Worm (Caenorhabditis elegans): ENCODE measurements around the gene W03F9.2.
A peak's percentile ranks its signal among the peaks of the same experiment; 100 is the strongest.

W03F9.2 gene

DNA sequence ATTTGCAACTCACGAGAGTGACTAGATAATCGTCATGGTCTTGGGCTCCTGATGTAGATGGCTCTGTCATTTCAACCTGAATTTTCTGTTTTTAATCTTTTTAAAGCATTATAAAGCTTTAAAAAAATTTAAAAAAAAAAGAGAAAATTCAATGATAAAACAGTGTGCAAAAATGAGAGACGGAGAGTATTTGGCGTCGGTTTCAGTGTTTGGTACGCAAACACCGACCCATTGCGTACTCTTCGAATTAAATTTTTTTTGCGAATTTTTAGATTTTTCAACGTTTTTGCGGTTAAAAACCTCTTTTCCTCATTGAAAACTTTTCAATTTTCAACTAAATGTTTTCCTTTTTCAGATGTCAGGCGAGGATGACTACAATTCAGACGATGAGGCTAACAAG, at the start of gene W03F9.2, which contains the start of gene sftb-2:
Gene W03F9.2 (minus strand): TSS at position 153 of the 400 bp plus-strand sequence.
Gene sftb-2 (plus strand): TSS at position 356 of the 400 bp plus-strand sequence.
- no peak for TF ChIP-seq him-1 (tag; optimal IDR thresholded peaks at IDR 0.05)
- no peak for TF ChIP-seq dao-5 (tag; optimal IDR thresholded peaks at IDR 0.05)
- peak; percentile 94 for TF ChIP-seq W03F9.2 (tag; optimal IDR thresholded peaks at IDR 0.05)

DNA sequence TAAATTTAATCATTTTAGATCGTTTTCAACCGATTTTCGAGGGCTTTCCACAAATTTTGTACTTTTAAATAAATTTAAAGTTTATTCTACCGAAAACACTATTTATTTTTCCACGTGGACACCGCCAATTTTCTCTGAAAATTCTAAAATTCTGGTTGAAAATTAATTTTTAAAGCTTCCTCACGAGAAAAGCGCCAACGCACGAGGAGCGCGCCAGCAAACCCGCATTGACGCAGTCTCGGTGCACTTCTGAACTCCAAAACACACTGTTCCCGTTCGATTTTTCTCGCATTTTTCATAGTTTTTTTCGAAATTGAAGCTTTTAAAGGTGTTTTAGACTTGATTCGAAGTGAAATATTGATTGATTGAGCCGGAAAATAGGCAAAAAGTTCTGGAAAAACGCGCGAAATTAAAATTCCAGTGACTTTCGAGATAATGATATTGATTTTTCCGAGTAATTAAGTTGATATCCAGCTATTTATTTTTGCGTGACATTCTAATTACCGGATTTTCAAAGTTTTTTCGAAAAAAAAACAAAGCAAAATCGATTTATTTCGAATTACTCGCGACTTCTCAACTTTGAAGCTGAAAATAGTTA, 49.1 kb upstream of the W03F9.2 start, which contains the start of gene cul-3:
Gene cul-3 (plus strand): TSS at position 548 of the 598 bp plus-strand sequence.
- TF ChIP-seq him-1 (tag; optimal IDR thresholded peaks at IDR 0.05) = no peak
- peak; percentile 8 for TF ChIP-seq W03F9.2 (tag; optimal IDR thresholded peaks at IDR 0.05)

DNA sequence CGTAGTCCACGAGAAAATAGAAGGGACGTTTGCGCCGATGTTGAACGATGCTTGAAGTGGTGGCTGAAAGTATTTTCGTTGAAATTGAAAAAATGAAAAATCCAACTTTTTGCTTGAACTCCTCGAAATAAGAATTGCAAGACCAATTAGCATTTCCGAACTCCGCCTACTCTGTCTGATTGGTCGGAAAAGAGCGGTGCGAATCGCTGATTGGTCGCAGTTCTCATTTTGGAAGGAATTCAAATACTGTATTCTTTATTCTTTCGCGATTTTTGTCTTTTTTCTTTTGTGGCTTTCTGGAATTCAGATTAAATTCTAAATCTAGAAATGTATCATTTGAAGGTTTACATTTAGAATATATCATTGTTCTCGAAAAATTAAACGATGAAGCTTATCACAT, 46.7 kb upstream of the W03F9.2 start:
- no peak for TF ChIP-seq W03F9.2 (tag; optimal IDR thresholded peaks at IDR 0.05)
- no peak for TF ChIP-seq him-1 (tag; optimal IDR thresholded peaks at IDR 0.05)
- no peak for TF ChIP-seq dao-5 (tag; optimal IDR thresholded peaks at IDR 0.05)

DNA sequence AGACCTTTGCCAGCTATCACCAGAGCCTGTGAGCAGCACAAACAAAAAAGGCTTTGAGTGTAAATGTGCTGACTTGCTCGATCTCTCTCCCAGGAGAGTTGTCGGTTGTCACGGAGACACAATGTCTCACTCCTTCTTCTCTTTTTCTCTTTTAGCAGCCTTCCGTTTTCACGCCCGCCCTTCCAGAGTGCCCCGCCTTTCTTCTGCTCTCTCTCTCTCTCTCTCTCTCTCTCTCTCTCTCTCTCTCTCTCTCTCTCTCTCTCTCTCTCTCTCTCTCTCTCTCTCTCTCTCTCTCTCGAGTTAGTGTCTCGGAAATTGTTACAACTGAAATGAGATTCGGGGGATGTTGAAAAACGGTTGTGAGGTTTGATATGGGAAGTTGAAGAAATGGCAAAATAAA, 45.6 kb upstream of the W03F9.2 start:
- no peak for TF ChIP-seq him-1 (tag; optimal IDR thresholded peaks at IDR 0.05)
- no peak for TF ChIP-seq W03F9.2 (tag; optimal IDR thresholded peaks at IDR 0.05)
- no peak for TF ChIP-seq dao-5 (tag; optimal IDR thresholded peaks at IDR 0.05)

DNA sequence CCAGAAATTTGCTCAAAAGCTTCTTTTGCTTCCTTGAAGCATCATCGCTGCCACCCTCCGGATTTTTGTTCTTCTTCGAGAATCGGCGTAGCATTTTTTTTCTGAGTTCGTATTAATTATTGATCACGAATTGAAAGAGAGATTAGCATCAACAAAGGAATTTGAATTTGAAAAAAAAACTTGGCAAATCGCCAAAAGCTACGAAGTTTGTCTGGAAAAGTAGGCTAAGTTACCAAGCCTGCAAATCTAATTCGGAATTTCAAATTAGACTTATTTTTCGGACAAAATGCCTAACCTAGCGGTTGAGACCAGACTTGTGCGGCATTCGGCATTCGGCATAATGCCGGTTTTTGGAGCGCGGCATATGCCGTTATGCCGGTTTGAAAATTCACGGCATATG, 44.3 kb upstream of the W03F9.2 start, which contains the start of gene cfap-36:
Gene cfap-36 (minus strand): TSS at position 101 of the 400 bp plus-strand sequence.
- TF ChIP-seq dao-5 (tag; optimal IDR thresholded peaks at IDR 0.05) = no peak
- no peak for TF ChIP-seq W03F9.2 (tag; optimal IDR thresholded peaks at IDR 0.05)
- no peak for TF ChIP-seq him-1 (tag; optimal IDR thresholded peaks at IDR 0.05)

DNA sequence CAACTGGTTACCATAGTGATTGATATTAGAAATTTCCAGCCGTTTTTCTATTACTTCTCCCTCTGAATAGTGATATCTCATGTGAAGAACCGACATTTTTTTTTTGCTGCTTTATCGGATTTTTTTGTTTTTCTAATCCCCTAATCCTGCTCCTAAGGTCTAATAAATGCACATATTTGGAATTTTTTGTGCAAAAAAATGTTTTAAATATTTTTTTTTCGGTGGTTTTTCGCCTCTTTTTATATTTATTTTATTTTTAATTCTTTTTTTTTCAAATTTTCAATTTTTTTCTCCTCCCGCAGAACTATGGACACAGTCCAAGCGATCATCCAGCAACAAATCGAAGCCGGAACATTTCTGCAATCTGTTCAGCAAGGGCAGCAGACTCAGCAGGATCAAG, 38.9 kb upstream of the W03F9.2 start, which contains the start of gene Y108G3AL.2:
Gene Y108G3AL.2 (plus strand): TSS at position 301 of the 400 bp plus-strand sequence.
- TF ChIP-seq dao-5 (tag; optimal IDR thresholded peaks at IDR 0.05) (no peak), him-1 (tag; optimal IDR thresholded peaks at IDR 0.05) (no peak), W03F9.2 (tag; optimal IDR thresholded peaks at IDR 0.05) (no peak)

DNA sequence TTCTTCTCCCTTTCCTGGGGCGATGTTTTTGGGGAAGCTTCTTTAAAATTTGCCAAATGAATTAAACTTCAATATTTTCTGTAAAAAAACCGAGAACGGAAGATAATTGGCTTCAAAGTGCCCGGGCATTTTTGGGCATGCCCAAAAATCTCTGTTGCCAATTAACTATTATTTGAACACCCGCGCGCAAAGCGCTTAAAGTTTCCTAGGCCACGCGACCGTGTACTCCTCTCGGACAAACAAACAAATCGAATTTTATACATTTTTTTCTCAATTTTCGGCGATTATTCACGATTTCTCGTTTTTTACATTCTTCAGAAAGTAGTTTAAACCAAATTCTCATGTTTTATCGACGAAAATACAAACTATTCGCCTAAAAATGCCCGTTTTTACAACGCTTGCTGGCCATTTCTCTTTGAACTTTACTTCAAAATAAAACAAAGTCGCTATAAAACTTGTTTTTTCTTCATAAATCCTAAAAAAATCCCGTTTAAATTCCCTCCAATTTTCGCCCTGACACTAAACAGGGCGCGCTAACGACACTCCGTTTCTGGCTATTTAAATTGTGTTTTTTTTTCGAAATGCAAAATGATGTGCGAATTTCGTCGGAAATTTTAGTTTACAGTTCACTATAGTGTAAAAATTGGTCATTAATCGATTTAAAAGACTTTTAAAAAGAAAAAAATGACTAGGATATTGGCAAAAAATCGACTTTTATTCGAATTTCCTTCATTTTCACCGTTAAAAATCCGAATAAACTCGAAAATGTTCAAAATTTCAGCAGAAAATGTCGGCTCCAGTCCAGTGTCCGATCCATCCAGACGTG, 28.4 kb upstream of the W03F9.2 start, which contains the start of gene ttb-1:
Gene ttb-1 (plus strand): TSS at position 776 of the 826 bp plus-strand sequence.
- no peak for TF ChIP-seq W03F9.2 (tag; optimal IDR thresholded peaks at IDR 0.05)
- TF ChIP-seq dao-5 (tag; optimal IDR thresholded peaks at IDR 0.05) = no peak
- TF ChIP-seq him-1 (tag; optimal IDR thresholded peaks at IDR 0.05) = no peak

DNA sequence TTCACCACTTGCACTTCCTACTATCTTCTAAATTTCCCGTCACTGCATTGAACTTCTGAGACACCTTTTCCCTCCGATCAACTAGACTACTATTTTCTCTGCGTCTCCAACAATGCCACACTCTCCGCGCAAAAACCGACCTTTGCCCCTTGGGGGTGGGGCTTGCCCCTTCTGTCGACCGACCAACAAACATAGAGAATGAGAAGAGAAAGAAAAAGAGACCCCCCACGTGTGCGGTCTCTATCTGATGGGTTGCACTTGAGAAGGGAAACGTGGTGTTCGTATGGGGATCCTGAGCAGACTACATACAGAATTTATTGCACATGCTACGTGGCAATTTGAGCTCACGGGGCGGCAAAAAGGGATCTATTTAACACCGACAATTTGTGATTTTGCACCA, 27.4 kb upstream of the W03F9.2 start:
- no peak for TF ChIP-seq dao-5 (tag; optimal IDR thresholded peaks at IDR 0.05)
- TF ChIP-seq W03F9.2 (tag; optimal IDR thresholded peaks at IDR 0.05) = no peak
- TF ChIP-seq him-1 (tag; optimal IDR thresholded peaks at IDR 0.05) = no peak

DNA sequence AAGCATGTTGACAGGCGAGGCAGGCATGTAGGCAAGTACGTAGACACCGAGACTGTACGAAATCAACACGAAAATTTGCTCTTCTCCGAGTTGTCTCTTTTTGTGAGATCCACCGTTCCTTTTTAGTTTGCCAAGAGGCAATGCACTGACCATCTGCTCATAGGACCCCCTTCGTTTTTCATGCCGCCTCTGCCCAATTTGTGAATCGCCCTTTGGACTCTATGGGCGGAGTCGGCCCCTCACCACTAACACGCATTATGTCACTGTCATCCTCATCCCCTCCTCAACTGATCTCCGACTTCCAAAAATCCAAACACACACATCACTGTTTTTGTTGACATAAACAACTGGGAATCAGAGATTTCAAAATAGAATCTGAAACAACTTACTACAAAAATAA, 26.0 kb upstream of the W03F9.2 start:
- TF ChIP-seq dao-5 (tag; optimal IDR thresholded peaks at IDR 0.05) (no peak), W03F9.2 (tag; optimal IDR thresholded peaks at IDR 0.05) (no peak), him-1 (tag; optimal IDR thresholded peaks at IDR 0.05) (no peak)

DNA sequence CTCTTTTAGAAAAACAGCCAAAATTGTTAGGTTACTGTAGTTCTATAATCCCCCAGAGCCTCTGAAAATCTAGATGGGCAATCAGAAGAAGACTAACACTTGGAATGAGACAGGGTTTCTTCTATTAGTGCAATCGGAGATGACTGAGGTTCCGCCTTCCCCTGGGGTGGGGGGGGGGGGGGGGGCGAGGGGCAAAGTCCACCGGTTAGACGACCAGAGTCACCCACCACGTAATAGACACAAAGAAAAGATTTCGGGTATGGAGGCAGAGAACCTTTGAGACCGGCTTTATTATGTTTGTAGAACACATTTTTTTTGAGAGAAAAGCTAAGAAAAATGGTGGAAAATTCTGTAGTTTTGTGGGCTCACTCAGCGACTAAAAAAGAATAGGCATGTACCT, 24.3 kb upstream of the W03F9.2 start:
- TF ChIP-seq him-1 (tag; optimal IDR thresholded peaks at IDR 0.05) = no peak
- TF ChIP-seq W03F9.2 (tag; optimal IDR thresholded peaks at IDR 0.05) = no peak
- TF ChIP-seq dao-5 (tag; optimal IDR thresholded peaks at IDR 0.05) = no peak

DNA sequence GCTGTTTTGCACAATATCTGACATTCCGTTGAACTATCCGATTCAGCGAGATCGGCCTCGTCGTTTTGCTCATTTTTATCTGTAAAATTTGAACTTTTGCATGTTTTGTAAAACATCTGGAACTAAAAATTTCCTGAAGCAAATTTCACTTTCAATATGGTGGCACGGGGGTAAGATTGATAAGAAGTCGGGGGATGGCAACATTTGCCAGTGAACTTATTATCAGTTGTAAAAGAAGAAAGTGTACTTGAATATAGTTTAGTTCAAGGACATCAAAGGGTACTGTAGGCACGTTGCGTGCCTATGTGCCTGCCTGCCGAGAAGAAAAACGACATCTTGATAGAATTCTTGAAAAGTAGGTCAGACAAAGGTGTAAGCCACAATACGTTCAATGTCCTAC, 23.5 kb upstream of the W03F9.2 start, which contains the start of gene W03F9.4:
Gene W03F9.4 (minus strand): TSS at position 79 of the 400 bp plus-strand sequence.
- no peak for TF ChIP-seq dao-5 (tag; optimal IDR thresholded peaks at IDR 0.05)
- no peak for TF ChIP-seq him-1 (tag; optimal IDR thresholded peaks at IDR 0.05)
- TF ChIP-seq W03F9.2 (tag; optimal IDR thresholded peaks at IDR 0.05) = no peak

DNA sequence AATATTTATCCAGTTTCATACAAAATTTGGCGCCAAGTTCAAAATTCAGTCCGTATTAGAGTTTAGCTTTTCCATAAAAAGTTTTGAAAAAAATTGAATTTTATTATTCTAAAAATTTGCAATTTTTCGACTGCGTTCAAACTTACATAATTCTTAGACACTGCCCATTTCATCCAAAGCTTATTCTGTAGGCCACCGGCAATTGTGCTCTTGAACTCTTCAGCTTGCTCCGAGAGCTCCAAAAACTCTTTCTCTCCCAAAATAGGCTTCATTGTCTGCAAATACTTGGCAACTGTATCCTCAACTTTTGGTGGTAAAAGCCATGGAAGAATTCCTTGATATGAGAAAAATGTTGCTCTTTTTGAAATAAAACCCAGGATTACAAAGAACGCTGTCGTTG, 22.2 kb upstream of the W03F9.2 start:
- no peak for TF ChIP-seq W03F9.2 (tag; optimal IDR thresholded peaks at IDR 0.05)
- no peak for TF ChIP-seq dao-5 (tag; optimal IDR thresholded peaks at IDR 0.05)
- no peak for TF ChIP-seq him-1 (tag; optimal IDR thresholded peaks at IDR 0.05)

DNA sequence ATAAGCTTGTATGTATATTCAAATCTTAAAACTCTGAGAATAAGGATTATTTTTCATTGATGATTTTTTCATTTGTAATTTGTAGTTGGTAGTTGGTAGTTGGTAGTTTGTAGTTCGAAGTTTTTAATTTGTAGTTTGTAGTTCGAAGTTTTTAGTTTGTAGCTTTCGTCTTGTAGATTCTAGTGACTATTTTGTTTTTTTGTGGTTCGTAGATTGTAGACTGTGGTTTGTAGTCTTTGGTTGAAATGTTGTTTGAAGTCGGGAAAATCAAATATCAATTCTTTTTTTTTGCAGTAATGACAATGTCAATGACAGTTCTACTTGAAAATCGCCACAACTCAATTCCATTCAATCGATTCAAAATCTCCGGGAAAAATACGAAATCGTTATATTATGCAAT, 17.9 kb upstream of the W03F9.2 start:
- TF ChIP-seq W03F9.2 (tag; optimal IDR thresholded peaks at IDR 0.05) (no peak), dao-5 (tag; optimal IDR thresholded peaks at IDR 0.05) (no peak), him-1 (tag; optimal IDR thresholded peaks at IDR 0.05) (no peak)

DNA sequence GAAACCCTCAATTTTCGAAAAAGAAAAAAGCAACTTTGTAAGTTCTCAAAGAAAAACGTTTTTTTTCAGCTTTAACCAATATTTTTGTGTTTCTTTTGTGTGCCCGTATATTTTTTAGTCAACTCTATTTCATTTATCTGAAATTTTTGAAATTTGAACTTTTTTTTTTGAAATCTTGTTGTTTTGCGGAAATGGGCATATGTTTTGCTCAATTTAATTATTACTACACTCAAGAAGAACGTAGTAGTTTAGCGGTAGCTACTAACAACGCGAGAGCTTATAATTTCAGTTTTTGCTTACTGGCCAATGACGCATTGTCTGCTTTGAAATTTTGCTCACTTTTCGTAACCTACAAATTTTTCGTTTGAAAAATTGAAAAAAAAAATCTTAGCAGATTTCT, 17.0 kb upstream of the W03F9.2 start, which contains the start of gene srh-82:
Gene srh-82 (plus strand): TSS at position 301 of the 400 bp plus-strand sequence.
- TF ChIP-seq him-1 (tag; optimal IDR thresholded peaks at IDR 0.05) = no peak
- TF ChIP-seq W03F9.2 (tag; optimal IDR thresholded peaks at IDR 0.05) = no peak
- TF ChIP-seq dao-5 (tag; optimal IDR thresholded peaks at IDR 0.05) = no peak

All from whole organism, L4/young adult.